Fruit fly (Drosophila melanogaster): ENCODE measurements around the gene CG7202.

The CG7202 gene

dm6 chr3L:21515823-21516715 lies 23.5 kb upstream of the CG7202 start, which contains the start of the genes SAK and Cdk12 (continued):
- TF ChIP-seq cas (GFP tag; IDR thresholded peaks at IDR 0.05) (no peak; the same call in 1 of the 2 replicates), zf30C (GFP tag; optimal IDR thresholded peaks at IDR 0.05) (no peak), sc (optimal IDR thresholded peaks at IDR 0.05) (no peak), sc (GFP tag; optimal IDR thresholded peaks at IDR 0.05) (peak; percentile 77), CG18619 (GFP tag; optimal IDR thresholded peaks at IDR 0.05) (peak; percentile 87), hbn (GFP tag; IDR thresholded peaks at IDR 0.05; ENCODE audit: partially characterized antibody) (no peak), D19A (tag; optimal IDR thresholded peaks at IDR 0.05) (peak; percentile 77), nom (GFP tag; optimal IDR thresholded peaks at IDR 0.05) (peak; percentile 57), amos (GFP tag; IDR thresholded peaks at IDR 0.05; ENCODE audit: partially characterized antibody) (peak; percentile 52), Xrp1 (GFP tag; IDR thresholded peaks at IDR 0.05) (peak; percentile 77), kay (GFP tag; optimal IDR thresholded peaks at IDR 0.05) (peak; percentile 83), tap (tag; optimal IDR thresholded peaks at IDR 0.05) (peak; percentile 82), cwo (GFP tag; optimal IDR thresholded peaks at IDR 0.05) (peak; percentile 66), CG10321 (GFP tag; IDR thresholded peaks at IDR 0.05) (no peak; the same call in 1 of the 2 replicates), Ets65A (GFP tag) (peak; percentile 98), CG11695 (GFP tag; IDR thresholded peaks at IDR 0.05) (peak; percentile 75), CG4404 (GFP tag; IDR thresholded peaks at IDR 0.05) (peak; percentile 75), CG31224 (GFP tag; IDR thresholded peaks at IDR 0.05) (peak; percentile 78), CG1529 (GFP tag; optimal IDR thresholded peaks at IDR 0.05) (peak; percentile 66), Hsf (GFP tag; optimal IDR thresholded peaks at IDR 0.05) (peak; percentile 71), CG15269 (tag; optimal IDR thresholded peaks at IDR 0.05) (peak; percentile 88), MESR4 (GFP tag; optimal IDR thresholded peaks at IDR 0.05) (peak; percentile 89), CG18764 (GFP tag; optimal IDR thresholded peaks at IDR 0.05) (peak; percentile 69), CG15073 (GFP tag; optimal IDR thresholded peaks at IDR 0.05) (peak; percentile 59), cad (GFP tag; optimal IDR thresholded peaks at IDR 0.05) (no peak), fd102C (GFP tag; optimal IDR thresholded peaks at IDR 0.05) (no peak), CG9727 (GFP tag; optimal IDR thresholded peaks at IDR 0.05) (peak; percentile 90), hth (optimal IDR thresholded peaks at IDR 0.05) (no peak), sug (tag; optimal IDR thresholded peaks at IDR 0.05) (peak; percentile 87), dm (GFP tag; optimal IDR thresholded peaks at IDR 0.05) (peak; percentile 68), Hr39 (optimal IDR thresholded peaks at IDR 0.05) (no peak), CG7357 (GFP tag; IDR thresholded peaks at IDR 0.05) (peak; percentile 97), ara (GFP tag; IDR thresholded peaks at IDR 0.05) (peak; percentile 74), CG9215 (GFP tag; IDR thresholded peaks at IDR 0.05) (peak; percentile 97), row (GFP tag; IDR thresholded peaks at IDR 0.05) (peak; percentile 96), CG2712 (tag; optimal IDR thresholded peaks at IDR 0.05) (peak; percentile 89), tin (GFP tag; optimal IDR thresholded peaks at IDR 0.05) (peak; percentile 86), oc (tag; optimal IDR thresholded peaks at IDR 0.05) (peak; percentile 71), CG10274 (GFP tag; optimal IDR thresholded peaks at IDR 0.05) (peak; percentile 48), CG6683 (GFP tag; optimal IDR thresholded peaks at IDR 0.05) (peak; percentile 34), CG9437 (GFP tag; optimal IDR thresholded peaks at IDR 0.05) (peak; percentile 82), kni (GFP tag; optimal IDR thresholded peaks at IDR 0.05) (no peak), bcd (GFP tag; optimal IDR thresholded peaks at IDR 0.05) (peak; percentile 91), CG8281 (tag; optimal IDR thresholded peaks at IDR 0.05) (peak; percentile 52), odd (GFP tag; optimal IDR thresholded peaks at IDR 0.05) (peak; percentile 80), insv (GFP tag; optimal IDR thresholded peaks at IDR 0.05) (peak in 1 of 2 experiments; percentile 71), CG15479 (GFP tag; optimal IDR thresholded peaks at IDR 0.05) (peak; percentile 12), CG13296 (GFP tag; optimal IDR thresholded peaks at IDR 0.05) (peak; percentile 86), disco-r (GFP tag; optimal IDR thresholded peaks at IDR 0.05) (peak; percentile 29), CG6854 (GFP tag; optimal IDR thresholded peaks at IDR 0.05) (peak; percentile 55)
